Fruit fly (Drosophila melanogaster) whole organism, embryonic: ENCODE results near the gene cry.

Experiments used
- ATbp ChIP-seq: fragments of 200-800 bp; sonication (Bioruptor generic); optimal IDR thresholded peaks from 2 replicates; lab custom pipeline; 2017; ENCODE audit warnings: missing biosample characterization, mild to moderate bottlenecking, missing genetic modification characterization, missing genetic modification reagents
- Antp ChIP-seq: fragments of 200-800 bp; sonication (Bioruptor generic); optimal IDR thresholded peaks from 3 replicates; lab custom pipeline; 2016; ENCODE audit warnings: missing biosample characterization, missing genetic modification characterization
- CG11456 ChIP-seq: fragments of 200-800 bp; sonication (Bioruptor generic); IDR thresholded peaks from 3 replicates; pipeline ENCODE4 v1.3.6; 2022; ENCODE audit warnings: missing biosample characterization, missing genetic modification characterization
- CG12391 ChIP-seq: fragments of 200-800 bp; sonication (Bioruptor generic); optimal IDR thresholded peaks from 3 replicates; lab custom pipeline; 2018; ENCODE audit warnings: missing biosample characterization, mild to moderate bottlenecking, missing genetic modification characterization, moderate library complexity
- CG13287 ChIP-seq: fragments of 200-800 bp; sonication (Bioruptor generic); IDR thresholded peaks from 2 replicates; pipeline ENCODE4 v1.3.6; 2022; ENCODE audit warnings: missing biosample characterization, missing genetic modification characterization; ENCODE audit not compliant: partially characterized antibody
- CG13624 ChIP-seq: fragments of 200-800 bp; sonication (Bioruptor generic); optimal IDR thresholded peaks from 2 replicates; lab custom pipeline; 2016; ENCODE audit warnings: missing biosample characterization, missing genetic modification characterization
- CG14965 ChIP-seq: fragments of 200-800 bp; sonication (Bioruptor generic); optimal IDR thresholded peaks from 2 replicates; lab custom pipeline; 2016; ENCODE audit warnings: missing biosample characterization, missing genetic modification characterization, borderline replicate concordance
- CG16813 ChIP-seq: fragments of 200-800 bp; sonication (Bioruptor generic); IDR thresholded peaks from 3 replicates; pipeline ENCODE4 v1.3.6; 2022; ENCODE audit warnings: missing biosample characterization, missing genetic modification characterization; ENCODE audit not compliant: partially characterized antibody
- CG17328 ChIP-seq: fragments of 200-800 bp; sonication (Bioruptor generic); IDR thresholded peaks from 2 replicates; pipeline ENCODE4 v1.3.6; 2022; ENCODE audit warnings: missing biosample characterization, missing genetic modification characterization
- CG31224 ChIP-seq: fragments of 200-800 bp; sonication (Bioruptor generic); IDR thresholded peaks from 2 replicates; pipeline ENCODE4 v1.3.6; 2022; ENCODE audit warnings: missing biosample characterization, missing genetic modification characterization
- CG3163 ChIP-seq: fragments of 200-800 bp; sonication (Bioruptor generic); optimal IDR thresholded peaks from 3 replicates; lab custom pipeline; 2016; ENCODE audit warnings: missing biosample characterization, missing genetic modification characterization
- CG4707 ChIP-seq: fragments of 200-800 bp; sonication (Bioruptor generic); optimal IDR thresholded peaks from 2 replicates; lab custom pipeline; 2018; ENCODE audit warnings: missing biosample characterization, mild to moderate bottlenecking, missing genetic modification characterization, moderate library complexity
- CG7928 ChIP-seq: fragments of 200-800 bp; sonication (Bioruptor generic); optimal IDR thresholded peaks from 2 replicates; lab custom pipeline; 2017; ENCODE audit warnings: missing biosample characterization, mild to moderate bottlenecking, missing genetic modification characterization
- CG8281 ChIP-seq: fragments of 200-800 bp; sonication (Bioruptor generic); optimal IDR thresholded peaks from 2 replicates; lab custom pipeline; 2018; ENCODE audit warnings: missing biosample characterization, mild to moderate bottlenecking, missing genetic modification characterization, moderate library complexity
- CG8765 ChIP-seq: fragments of 200-800 bp; sonication (Bioruptor generic); IDR thresholded peaks from 2 replicates; pipeline ENCODE4 v1.3.6; 2022; ENCODE audit warnings: missing biosample characterization, missing genetic modification characterization
- CG8924 ChIP-seq: fragments of 200-800 bp; optimal IDR thresholded peaks from 3 replicates; lab custom pipeline; 2019; ENCODE audit warnings: missing biosample characterization, mild to moderate bottlenecking, missing genetic modification characterization, moderate library complexity
- CG9727 ChIP-seq: fragments of 200-800 bp; sonication (Bioruptor generic); optimal IDR thresholded peaks from 3 replicates; lab custom pipeline; 2017; ENCODE audit warnings: missing biosample characterization, mild to moderate bottlenecking, missing genetic modification characterization
- CG9932 ChIP-seq: fragments of 200-800 bp; sonication (Bioruptor generic); IDR thresholded peaks from 2 replicates; pipeline ENCODE4 v1.3.6; 2022; ENCODE audit warnings: missing biosample characterization, missing genetic modification characterization
- Chrac-16 ChIP-seq: fragments of 200-800 bp; sonication (Bioruptor generic); optimal IDR thresholded peaks from 3 replicates; lab custom pipeline; 2016; ENCODE audit warnings: missing biosample characterization, missing genetic modification characterization
- Dp ChIP-seq: fragments of 200-800 bp; sonication (Bioruptor generic); optimal IDR thresholded peaks from 2 replicates; lab custom pipeline; 2018; ENCODE audit warnings: missing biosample characterization, mild to moderate bottlenecking, missing genetic modification characterization, moderate library complexity
- H15 ChIP-seq: fragments of 200-800 bp; sonication (Bioruptor generic); IDR thresholded peaks from 3 replicates; pipeline ENCODE4 v1.3.6; 2022; ENCODE audit warnings: missing biosample characterization, missing genetic modification characterization
- Hr78 ChIP-seq, 2 experiments: fragments of 200-800 bp in 1 of 2; fragments of >200 bp in 1 of 2; sonication (Bioruptor generic) in 1 of 2; optimal IDR thresholded peaks; 2 replicates each; lab custom pipeline; 2017 to 2019; ENCODE audit warnings: missing biosample characterization in 2 of 2, missing genetic modification characterization in 2 of 2, mild to moderate bottlenecking in 1 of 2, moderate library complexity in 1 of 2
- Jarid2 ChIP-seq: fragments of 200-800 bp; sonication (Bioruptor generic); optimal IDR thresholded peaks from 3 replicates; lab custom pipeline; 2017; ENCODE audit warnings: mild to moderate bottlenecking, missing biosample characterization, missing genetic modification reagents, missing genetic modification characterization
- Lpt ChIP-seq: fragments of >200 bp; optimal IDR thresholded peaks from 2 replicates; lab custom pipeline; 2018; ENCODE audit warnings: missing biosample characterization, missing genetic modification characterization
- MBD-R2 ChIP-seq: fragments of 200-800 bp; sonication (Bioruptor generic); IDR thresholded peaks from 2 replicates; pipeline ENCODE4 v1.3.6; 2022; ENCODE audit warnings: missing biosample characterization, missing genetic modification characterization
- Meics ChIP-seq: fragments of 200-800 bp; sonication (Bioruptor generic); optimal IDR thresholded peaks from 2 replicates; lab custom pipeline; 2017; ENCODE audit warnings: missing biosample characterization, mild to moderate bottlenecking, missing genetic modification characterization
- NK7.1 ChIP-seq: fragments of 200-800 bp; sonication (Bioruptor generic); optimal IDR thresholded peaks from 3 replicates; lab custom pipeline; 2016; ENCODE audit warnings: missing biosample characterization, missing genetic modification characterization
- Neu2 ChIP-seq: fragments of 200-800 bp; sonication (Bioruptor generic); optimal IDR thresholded peaks from 3 replicates; lab custom pipeline; 2016; ENCODE audit warnings: missing biosample characterization, missing genetic modification characterization, borderline replicate concordance
- Oli ChIP-seq: fragments of 200-800 bp; sonication (Bioruptor generic); optimal IDR thresholded peaks from 2 replicates; lab custom pipeline; 2018; ENCODE audit warnings: missing biosample characterization, mild to moderate bottlenecking, missing genetic modification characterization, moderate library complexity
- Opbp ChIP-seq: fragments of 200-800 bp; sonication (Bioruptor generic); IDR thresholded peaks from 3 replicates; pipeline ENCODE4 v1.3.6; 2022; ENCODE audit warnings: missing biosample characterization, missing genetic modification characterization; ENCODE audit not compliant: partially characterized antibody
- Scr ChIP-seq: fragments of 200-800 bp; sonication (Bioruptor generic); IDR thresholded peaks from 2 replicates; pipeline ENCODE4 v1.3.6; 2022; ENCODE audit warnings: missing biosample characterization, missing genetic modification characterization; ENCODE audit not compliant: partially characterized antibody
- YL-1 ChIP-seq: fragments of 200-800 bp; sonication (Bioruptor generic); optimal IDR thresholded peaks from 3 replicates; lab custom pipeline; 2017; ENCODE audit warnings: missing biosample characterization, mild to moderate bottlenecking, missing genetic modification characterization
- ap ChIP-seq: fragments of 200-800 bp; sonication (Bioruptor generic); IDR thresholded peaks from 2 replicates; pipeline ENCODE4 v1.3.6; 2022; ENCODE audit warnings: missing biosample characterization, missing genetic modification characterization
- bbx ChIP-seq: fragments of 200-800 bp; sonication (Bioruptor generic); IDR thresholded peaks from 2 replicates; pipeline ENCODE4 v1.3.6; 2022; ENCODE audit warnings: missing biosample characterization, missing genetic modification characterization; ENCODE audit not compliant: partially characterized antibody
- cas ChIP-seq: fragments of 200-800 bp; sonication (Bioruptor generic); IDR thresholded peaks from 2 replicates; pipeline ENCODE4 v1.3.6; 2022; ENCODE audit warnings: missing biosample characterization, missing genetic modification characterization
- caup ChIP-seq: fragments of 200-800 bp; sonication (Bioruptor generic); optimal IDR thresholded peaks from 3 replicates; lab custom pipeline; 2017; ENCODE audit warnings: missing biosample characterization, mild to moderate bottlenecking, missing genetic modification characterization, moderate library complexity; ENCODE audit not compliant: severe bottlenecking
- eve ChIP-seq, 2 experiments: fragments of >200 bp; optimal IDR thresholded peaks; 2 replicates each; lab custom pipeline; 2017; ENCODE audit warnings: missing biosample characterization in 2 of 2, missing genetic modification characterization in 2 of 2
- fd96Cb ChIP-seq: fragments of 200-800 bp; sonication (Bioruptor generic); optimal IDR thresholded peaks from 2 replicates; lab custom pipeline; 2018; ENCODE audit warnings: missing biosample characterization, mild to moderate bottlenecking, missing genetic modification characterization, moderate library complexity
- gsb-n ChIP-seq: fragments of 200-800 bp; sonication (Bioruptor generic); optimal IDR thresholded peaks from 3 replicates; lab custom pipeline; 2018; ENCODE audit warnings: missing biosample characterization, mild to moderate bottlenecking, missing genetic modification characterization
- ham ChIP-seq: fragments of 200-800 bp; sonication (Bioruptor generic); IDR thresholded peaks from 2 replicates; pipeline ENCODE4 v1.3.6; 2022; ENCODE audit warnings: missing biosample characterization, missing genetic modification characterization
- insv ChIP-seq, 2 experiments: fragments of 200-800 bp; sonication (Bioruptor generic); optimal IDR thresholded peaks; 3 replicates each; lab custom pipeline; 2016 to 2018; ENCODE audit warnings: missing biosample characterization in 2 of 2, missing genetic modification characterization in 2 of 2
- jumu ChIP-seq: fragments of 200-800 bp; sonication (Bioruptor generic); optimal IDR thresholded peaks from 3 replicates; lab custom pipeline; 2016; ENCODE audit warnings: missing biosample characterization, missing genetic modification characterization
- ken ChIP-seq: fragments of 200-800 bp; sonication (Bioruptor generic); IDR thresholded peaks from 3 replicates; pipeline ENCODE4 v1.3.6; 2022; ENCODE audit warnings: missing biosample characterization, missing genetic modification characterization
- ro ChIP-seq: fragments of 200-800 bp; sonication (Bioruptor generic); IDR thresholded peaks from 2 replicates; pipeline ENCODE4 v1.3.6; 2022; ENCODE audit warnings: missing biosample characterization, missing genetic modification characterization
- ssp ChIP-seq: fragments of 200-800 bp; sonication (Bioruptor generic); IDR thresholded peaks from 2 replicates; pipeline ENCODE4 v1.3.6; 2022; ENCODE audit warnings: missing biosample characterization, missing genetic modification characterization
- tap ChIP-seq: fragments of 200-800 bp; optimal IDR thresholded peaks from 3 replicates; lab custom pipeline; 2019; ENCODE audit warnings: missing biosample characterization, mild to moderate bottlenecking, missing genetic modification characterization, moderate library complexity
- tna ChIP-seq: fragments of 200-800 bp; sonication (Bioruptor generic); IDR thresholded peaks from 2 replicates; pipeline ENCODE4 v1.3.6; 2022; ENCODE audit warnings: missing biosample characterization, missing genetic modification characterization; ENCODE audit not compliant: partially characterized antibody
- z ChIP-seq: fragments of 200-800 bp; sonication (Bioruptor generic); IDR thresholded peaks from 3 replicates; pipeline ENCODE4 v1.3.6; 2022; ENCODE audit warnings: missing biosample characterization, missing genetic modification characterization

Gene cry

dm6 chr3R:19226137-19226873 lies 14.4 kb downstream of the cry start, which contains the start of gene vib (continued):
- TF ChIP-seq Dp (GFP tag; lab: Kevin White, UChicago) (peak; percentile 67), fd96Cb (peak; percentile 16), CG4707 (GFP tag; lab: Kevin White, UChicago) (no peak), CG13287 (GFP tag; lab: Robert Waterston, UW) (peak; percentile 93), Antp (no peak), Opbp (GFP tag; lab: Robert Waterston, UW) (peak; percentile 95), Chrac-16 (peak; percentile 12), ap (GFP tag; lab: Robert Waterston, UW) (peak; percentile 28; the same call in 1 of the 2 replicates), MBD-R2 (GFP tag; lab: Robert Waterston, UW) (peak; percentile 91), CG14965 (GFP tag; lab: Kevin White, UChicago) (no peak), Neu2 (GFP tag; lab: Kevin White, UChicago) (no peak), CG16813 (GFP tag; lab: Robert Waterston, UW) (peak; percentile 91), H15 (0 out of 3 replicates have a peak, but pooled peaks have one; percentile 35), ham (no peak), CG8924 (tag; lab: Kevin White, UChicago) (peak; percentile 60), CG13624 (GFP tag; lab: Kevin White, UChicago) (peak; percentile 14), CG8765 (no peak), CG8281 (tag; lab: Kevin White, UChicago) (no peak), tap (tag; lab: Kevin White, UChicago) (peak; percentile 51), bbx (GFP tag; lab: Robert Waterston, UW) (peak; percentile 97), cas (GFP tag; lab: Robert Waterston, UW) (peak; percentile 57; the same call in 1 of the 2 replicates), ATbp (peak; percentile 1), CG17328 (GFP tag; lab: Robert Waterston, UW) (peak; percentile 53), Hr78 (GFP tag; optimal IDR thresholded peaks at IDR 0.05; lab: Kevin White, UChicago) (no peak), CG7928 (GFP tag; lab: Kevin White, UChicago) (no peak), ken (GFP tag; lab: Robert Waterston, UW) (0 out of 3 replicates have a peak, but pooled peaks have one; percentile 27), NK7.1 (no peak), caup (GFP tag; lab: Kevin White, UChicago) (peak; percentile 56), Meics (peak; percentile 53), Jarid2 (GFP tag; lab: Kevin White, UChicago) (no peak), Oli (tag; lab: Kevin White, UChicago) (peak; percentile 33), ro (GFP tag; lab: Robert Waterston, UW) (no peak), CG31224 (GFP tag; lab: Robert Waterston, UW) (peak; percentile 36; the same call in 1 of the 2 replicates), insv (GFP tag; optimal IDR thresholded peaks at IDR 0.05; lab: Kevin White, UChicago) (peak in 1 of 2 experiments; percentile 43), CG9932 (peak; percentile 77), CG9727 (GFP tag; lab: Kevin White, UChicago) (peak; percentile 44), z (no peak), jumu (peak; percentile 33), Lpt (GFP tag; lab: Kevin White, UChicago) (no peak), eve (GFP tag; optimal IDR thresholded peaks at IDR 0.05; lab: Kevin White, UChicago) (no peak), YL-1 (GFP tag; lab: Kevin White, UChicago) (peak; percentile 42), gsb-n (peak; percentile 54), CG3163 (GFP tag; lab: Kevin White, UChicago) (no peak), CG12391 (tag; lab: Kevin White, UChicago) (peak; percentile 75), Scr (peak; percentile 90), ssp (peak; percentile 56), tna (GFP tag; lab: Robert Waterston, UW) (peak; percentile 96), CG11456 (GFP tag; lab: Robert Waterston, UW) (peak; percentile 50; the same call in 1 of the 3 replicates)
